Fruit fly (Drosophila melanogaster) whole organism, embryonic: ENCODE measurements around the gene CG15296.
A peak's percentile ranks its signal among the peaks of the same experiment; 100 is the strongest.

Experiments
- Ada2b ChIP-seq: fragments of 200-800 bp; sonication (Bioruptor generic); IDR thresholded peaks from 2 replicates; pipeline ENCODE4 v1.3.6; 2022; ENCODE audit warnings: missing biosample characterization, missing genetic modification characterization
- Asciz ChIP-seq: fragments of 200-800 bp; sonication (Bioruptor generic); optimal IDR thresholded peaks from 2 replicates; lab custom pipeline; 2017; ENCODE audit warnings: missing biosample characterization, mild to moderate bottlenecking, missing genetic modification characterization, missing genetic modification reagents
- Atf-2 ChIP-seq: fragments of 200-800 bp; sonication (Bioruptor generic); optimal IDR thresholded peaks from 2 replicates; lab custom pipeline; 2016; ENCODE audit warnings: missing biosample characterization, missing genetic modification characterization
- Bdp1 ChIP-seq: fragments of 200-800 bp; sonication (Bioruptor generic); optimal IDR thresholded peaks from 3 replicates; lab custom pipeline; 2016; ENCODE audit warnings: missing biosample characterization, missing genetic modification characterization
- CG10209 ChIP-seq: fragments of 200-800 bp; sonication (Bioruptor generic); optimal IDR thresholded peaks from 3 replicates; lab custom pipeline; 2017; ENCODE audit warnings: missing biosample characterization, mild to moderate bottlenecking, missing genetic modification characterization, missing genetic modification reagents
- CG11456 ChIP-seq: fragments of 200-800 bp; sonication (Bioruptor generic); IDR thresholded peaks from 3 replicates; pipeline ENCODE4 v1.3.6; 2022; ENCODE audit warnings: missing biosample characterization, missing genetic modification characterization
- CG11723 ChIP-seq: fragments of 200-800 bp; sonication (Bioruptor generic); optimal IDR thresholded peaks from 2 replicates; lab custom pipeline; 2017; ENCODE audit warnings: missing biosample characterization, mild to moderate bottlenecking, missing genetic modification characterization
- CG1233 ChIP-seq: fragments of 200-800 bp; sonication (Bioruptor generic); optimal IDR thresholded peaks from 4 replicates; lab custom pipeline; 2018; ENCODE audit warnings: missing biosample characterization, mild to moderate bottlenecking, missing genetic modification characterization
- CG16863 ChIP-seq: fragments of 200-800 bp; sonication (Bioruptor generic); optimal IDR thresholded peaks from 3 replicates; lab custom pipeline; 2016; ENCODE audit warnings: missing biosample characterization, missing genetic modification characterization
- CG17385 ChIP-seq: fragments of 200-800 bp; sonication (Bioruptor generic); optimal IDR thresholded peaks from 3 replicates; lab custom pipeline; 2018; ENCODE audit warnings: missing biosample characterization, mild to moderate bottlenecking, missing genetic modification characterization
- CG17829 ChIP-seq: fragments of 200-800 bp; optimal IDR thresholded peaks from 2 replicates; lab custom pipeline; 2019; ENCODE audit warnings: missing biosample characterization, mild to moderate bottlenecking, missing genetic modification characterization, moderate library complexity
- CG30403 ChIP-seq: fragments of 200-800 bp; sonication (Bioruptor generic); optimal IDR thresholded peaks from 3 replicates; lab custom pipeline; 2016; ENCODE audit warnings: missing biosample characterization, missing genetic modification characterization
- CG34422 ChIP-seq: fragments of 200-800 bp; sonication (Bioruptor generic); IDR thresholded peaks from 3 replicates; pipeline ENCODE4 v1.3.6; 2022; ENCODE audit warnings: missing biosample characterization, missing genetic modification characterization
- CG4328 ChIP-seq: fragments of 200-800 bp; sonication (Bioruptor generic); optimal IDR thresholded peaks from 3 replicates; lab custom pipeline; 2017; ENCODE audit warnings: missing biosample characterization, missing genetic modification reagents, missing genetic modification characterization
- CG5953 ChIP-seq: fragments of 200-800 bp; sonication (Bioruptor generic); IDR thresholded peaks from 2 replicates; pipeline ENCODE4 v1.3.6; 2022; ENCODE audit warnings: missing biosample characterization, missing genetic modification characterization
- CG6254 ChIP-seq: fragments of 200-800 bp; sonication (Bioruptor generic); optimal IDR thresholded peaks from 3 replicates; lab custom pipeline; 2017; ENCODE audit warnings: mild to moderate bottlenecking, missing biosample characterization, missing genetic modification reagents, missing genetic modification characterization
- CG8281 ChIP-seq: fragments of 200-800 bp; sonication (Bioruptor generic); optimal IDR thresholded peaks from 2 replicates; lab custom pipeline; 2018; ENCODE audit warnings: missing biosample characterization, mild to moderate bottlenecking, missing genetic modification characterization, moderate library complexity
- CG8359 ChIP-seq: fragments of 200-800 bp; sonication (Bioruptor generic); optimal IDR thresholded peaks from 2 replicates; lab custom pipeline; 2017; ENCODE audit warnings: missing biosample characterization, mild to moderate bottlenecking, missing genetic modification characterization, borderline replicate concordance
- CG8765 ChIP-seq: fragments of 200-800 bp; sonication (Bioruptor generic); IDR thresholded peaks from 2 replicates; pipeline ENCODE4 v1.3.6; 2022; ENCODE audit warnings: missing biosample characterization, missing genetic modification characterization
- CG9609 ChIP-seq: fragments of 200-800 bp; sonication (Bioruptor generic); optimal IDR thresholded peaks from 3 replicates; lab custom pipeline; 2016; ENCODE audit warnings: missing biosample characterization, missing genetic modification characterization
- Chrac-16 ChIP-seq: fragments of 200-800 bp; sonication (Bioruptor generic); optimal IDR thresholded peaks from 3 replicates; lab custom pipeline; 2016; ENCODE audit warnings: missing biosample characterization, missing genetic modification characterization
- Dfd ChIP-seq, 2 experiments: fragments of >200 bp; optimal IDR thresholded peaks; 2 replicates each; lab custom pipeline; 2017; ENCODE audit warnings: missing biosample characterization in 2 of 2, missing genetic modification characterization in 2 of 2
- Dll ChIP-seq: fragments of 200-800 bp; sonication (Bioruptor generic); IDR thresholded peaks from 4 replicates; pipeline ENCODE4 v1.3.6; 2022; ENCODE audit warnings: missing biosample characterization, missing genetic modification characterization; ENCODE audit not compliant: partially characterized antibody
- Dref ChIP-seq: fragments of 200-800 bp; sonication (Bioruptor generic); IDR thresholded peaks from 2 replicates; pipeline ENCODE4 v1.3.6; 2022; ENCODE audit warnings: missing biosample characterization, missing genetic modification characterization
- Hand ChIP-seq: fragments of 200-800 bp; sonication (Bioruptor generic); optimal IDR thresholded peaks from 2 replicates; lab custom pipeline; 2017; ENCODE audit warnings: mild to moderate bottlenecking, missing biosample characterization, missing genetic modification reagents, missing genetic modification characterization
- Nf-YB ChIP-seq: fragments of 200-800 bp; sonication (Bioruptor generic); optimal IDR thresholded peaks from 3 replicates; lab custom pipeline; 2019; ENCODE audit warnings: missing biosample characterization, mild to moderate bottlenecking, missing genetic modification characterization, moderate library complexity
- Rfx ChIP-seq: fragments of 200-800 bp; sonication (Bioruptor generic); IDR thresholded peaks from 2 replicates; pipeline ENCODE4 v1.3.6; 2022; ENCODE audit warnings: missing biosample characterization, missing genetic modification characterization
- Trl ChIP-seq, 3 experiments: fragments of >200 bp in 2 of 3; fragments of 200-800 bp in 1 of 3; sonication (Bioruptor generic) in 1 of 3; optimal IDR thresholded peaks; 2 replicates in 1 of 3; 3 replicates in 2 of 3; lab custom pipeline; 2016 to 2017; ENCODE audit warnings: missing biosample characterization in 1 of 3, missing genetic modification characterization in 1 of 3
- Xrp1 ChIP-seq: fragments of 200-800 bp; sonication (Bioruptor generic); IDR thresholded peaks from 2 replicates; pipeline ENCODE4 v1.3.6; 2022; ENCODE audit warnings: missing biosample characterization, missing genetic modification characterization
- ac ChIP-seq: fragments of 200-800 bp; sonication (Bioruptor generic); optimal IDR thresholded peaks from 3 replicates; lab custom pipeline; 2017; ENCODE audit warnings: missing biosample characterization, mild to moderate bottlenecking, missing genetic modification characterization
- ap ChIP-seq: fragments of 200-800 bp; sonication (Bioruptor generic); IDR thresholded peaks from 2 replicates; pipeline ENCODE4 v1.3.6; 2022; ENCODE audit warnings: missing biosample characterization, missing genetic modification characterization
- bcd ChIP-seq: fragments of 200-800 bp; sonication (Bioruptor generic); optimal IDR thresholded peaks from 2 replicates; lab custom pipeline; 2017; ENCODE audit warnings: missing biosample characterization, mild to moderate bottlenecking, missing genetic modification characterization
- cato ChIP-seq: fragments of 200-800 bp; sonication (Bioruptor generic); optimal IDR thresholded peaks from 2 replicates; lab custom pipeline; 2016; ENCODE audit warnings: missing biosample characterization, missing genetic modification characterization, borderline replicate concordance
- cg ChIP-seq: fragments of 200-800 bp; sonication (Bioruptor generic); optimal IDR thresholded peaks from 3 replicates; lab custom pipeline; 2019; ENCODE audit warnings: missing biosample characterization, mild to moderate bottlenecking, missing genetic modification characterization, moderate library complexity
- chn ChIP-seq: fragments of 200-800 bp; sonication (Bioruptor generic); optimal IDR thresholded peaks from 2 replicates; lab custom pipeline; 2016; ENCODE audit warnings: missing biosample characterization, missing genetic modification characterization
- crp ChIP-seq, 2 experiments: fragments of 200-800 bp; sonication (Bioruptor generic); optimal IDR thresholded peaks; 2 replicates in 1 of 2; 3 replicates in 1 of 2; lab custom pipeline; 2017; ENCODE audit warnings: missing biosample characterization in 2 of 2, missing genetic modification characterization in 2 of 2, mild to moderate bottlenecking in 1 of 2, moderate library complexity in 1 of 2
- danr ChIP-seq: fragments of 200-800 bp; sonication (Bioruptor generic); IDR thresholded peaks from 2 replicates; pipeline ENCODE4 v1.3.6; 2022; ENCODE audit warnings: missing biosample characterization, missing genetic modification characterization
- fd64A ChIP-seq: fragments of 200-800 bp; sonication (Bioruptor generic); optimal IDR thresholded peaks from 3 replicates; lab custom pipeline; 2018; ENCODE audit warnings: missing biosample characterization, mild to moderate bottlenecking, missing genetic modification characterization
- fd96Cb ChIP-seq: fragments of 200-800 bp; sonication (Bioruptor generic); optimal IDR thresholded peaks from 2 replicates; lab custom pipeline; 2018; ENCODE audit warnings: missing biosample characterization, mild to moderate bottlenecking, missing genetic modification characterization, moderate library complexity
- gcm2 ChIP-seq: fragments of 200-800 bp; sonication (Bioruptor generic); optimal IDR thresholded peaks from 2 replicates; lab custom pipeline; 2016; ENCODE audit warnings: missing biosample characterization, missing genetic modification characterization
- grau ChIP-seq: fragments of 200-800 bp; optimal IDR thresholded peaks from 3 replicates; lab custom pipeline; 2019; ENCODE audit warnings: missing biosample characterization, mild to moderate bottlenecking, missing genetic modification characterization, moderate library complexity
- lilli ChIP-seq: fragments of 200-800 bp; sonication (Bioruptor generic); optimal IDR thresholded peaks from 3 replicates; lab custom pipeline; 2016; ENCODE audit warnings: missing biosample characterization, missing genetic modification characterization
- lmd ChIP-seq: fragments of 200-800 bp; sonication (Bioruptor generic); IDR thresholded peaks from 2 replicates; pipeline ENCODE4 v1.3.6; 2022; ENCODE audit warnings: missing biosample characterization, missing genetic modification characterization
- mirr ChIP-seq: fragments of 200-800 bp; sonication (Bioruptor generic); optimal IDR thresholded peaks from 3 replicates; lab custom pipeline; 2018; ENCODE audit warnings: missing biosample characterization, mild to moderate bottlenecking, missing genetic modification characterization
- pb ChIP-seq: fragments of 200-800 bp; sonication (Bioruptor generic); optimal IDR thresholded peaks from 3 replicates; lab custom pipeline; 2016; ENCODE audit warnings: missing biosample characterization, missing genetic modification characterization
- pfk ChIP-seq: fragments of 200-800 bp; sonication (Bioruptor generic); optimal IDR thresholded peaks from 2 replicates; lab custom pipeline; 2018; ENCODE audit warnings: missing biosample characterization, mild to moderate bottlenecking, missing genetic modification characterization, moderate library complexity
- sima ChIP-seq: fragments of 200-800 bp; sonication (Bioruptor generic); optimal IDR thresholded peaks from 2 replicates; lab custom pipeline; 2016; ENCODE audit warnings: missing biosample characterization, missing genetic modification characterization
- tx ChIP-seq: fragments of 200-800 bp; sonication (Bioruptor generic); optimal IDR thresholded peaks from 2 replicates; lab custom pipeline; 2016; ENCODE audit warnings: missing biosample characterization, missing genetic modification characterization
- z ChIP-seq: fragments of 200-800 bp; sonication (Bioruptor generic); IDR thresholded peaks from 3 replicates; pipeline ENCODE4 v1.3.6; 2022; ENCODE audit warnings: missing biosample characterization, missing genetic modification characterization
- zen ChIP-seq: fragments of 200-800 bp; sonication (Bioruptor generic); optimal IDR thresholded peaks from 3 replicates; lab custom pipeline; 2018; ENCODE audit warnings: missing biosample characterization, mild to moderate bottlenecking, missing genetic modification characterization, moderate library complexity

The CG15296 gene

dm6 chrX:10570142-10570756 is 3.9 kb upstream of the CG15296 start (continued):
- TF ChIP-seq z (GFP tag; lab: Robert Waterston, UW) (no peak), chn (GFP tag; lab: Kevin White, UChicago) (peak; percentile 24), CG8281 (tag; lab: Kevin White, UChicago) (no peak), CG8359 (peak; percentile 2), Rfx (GFP tag; lab: Robert Waterston, UW) (0 out of 2 replicates have a peak, but pooled peaks have one; percentile 39), CG9609 (peak; percentile 15), CG16863 (GFP tag; lab: Kevin White, UChicago) (peak; percentile 33), CG10209 (GFP tag; lab: Kevin White, UChicago) (peak; percentile 55), Asciz (GFP tag; lab: Kevin White, UChicago) (no peak), CG34422 (0 out of 3 replicates have a peak, but pooled peaks have one; percentile 22), CG17829 (tag; lab: Kevin White, UChicago) (no peak), danr (GFP tag; lab: Robert Waterston, UW) (no peak), ap (peak; percentile 56), pfk (GFP tag; lab: Kevin White, UChicago) (no peak), lilli (peak; percentile 44), fd64A (no peak), Nf-YB (GFP tag; lab: Kevin White, UChicago) (no peak), bcd (GFP tag; lab: Kevin White, UChicago) (peak; percentile 42), Dfd (GFP tag; optimal IDR thresholded peaks at IDR 0.05; lab: Kevin White, UChicago) (no peak), CG17385 (GFP tag; lab: Kevin White, UChicago) (no peak), CG11456 (no peak), tx (peak; percentile 12), grau (peak; percentile 50), gcm2 (GFP tag; lab: Kevin White, UChicago) (peak; percentile 24), CG30403 (GFP tag; lab: Kevin White, UChicago) (peak; percentile 53), Hand (no peak), CG1233 (GFP tag; lab: Kevin White, UChicago) (no peak), crp (GFP tag; optimal IDR thresholded peaks at IDR 0.05; lab: Kevin White, UChicago) (no peak), Xrp1 (GFP tag; lab: Robert Waterston, UW) (peak; percentile 68), CG5953 (GFP tag; lab: Robert Waterston, UW) (0 out of 2 replicates have a peak, but pooled peaks have one; percentile 39), Trl (optimal IDR thresholded peaks at IDR 0.05; lab: Kevin White, UChicago) (no peak), Trl (GFP tag; optimal IDR thresholded peaks at IDR 0.05; lab: Kevin White, UChicago) (no peak), Ada2b (peak; percentile 65), fd96Cb (tag; lab: Kevin White, UChicago) (peak; percentile 64), Bdp1 (GFP tag; lab: Kevin White, UChicago) (no peak), Chrac-16 (GFP tag; lab: Kevin White, UChicago) (peak; percentile 20), Dref (GFP tag; lab: Robert Waterston, UW) (no peak), mirr (GFP tag; lab: Kevin White, UChicago) (no peak), cato (GFP tag; lab: Kevin White, UChicago) (no peak), zen (tag; lab: Kevin White, UChicago) (no peak), Dll (GFP tag; lab: Robert Waterston, UW) (no peak), pb (GFP tag; lab: Kevin White, UChicago) (peak; percentile 18), cg (GFP tag; lab: Kevin White, UChicago) (no peak), ac (GFP tag; lab: Kevin White, UChicago) (no peak), CG8765 (GFP tag; lab: Robert Waterston, UW) (no peak), CG4328 (no peak), CG11723 (GFP tag; lab: Kevin White, UChicago) (no peak), lmd (GFP tag; lab: Robert Waterston, UW) (peak; percentile 62), sima (GFP tag; lab: Kevin White, UChicago) (no peak), CG6254 (GFP tag; lab: Kevin White, UChicago) (no peak), Atf-2 (peak; percentile 41)
